Fruit fly (Drosophila melanogaster) S2 (cell line): Measurements from ENCODE around the gene GCS2alpha.

Source experiments
- CG8478 ChIP-seq: fragments of >200 bp; optimal IDR thresholded peaks from 2 replicates; lab custom pipeline; 2018
- CTCF ChIP-seq, 2 experiments: fragments of >200 bp; optimal IDR thresholded peaks; 2 replicates each; lab custom pipeline; 2018

dm6 chrX:21632852-21633251 is 27.8 kb upstream of the GCS2alpha start:
- TF ChIP-seq CG8478 (lab: Kevin White, UChicago), result no peak
- no peak for TF ChIP-seq CTCF (optimal IDR thresholded peaks at IDR 0.05; lab: Kevin White, UChicago)
